Fruit fly (Drosophila melanogaster): ENCODE measurements around the gene CG14841.

The CG14841 gene

dm6 chr3R:14279311-14279998 lies 17.2 kb upstream of the CG14841 start (continued):
- TF ChIP-seq esg (GFP tag; conservative IDR thresholded peaks at IDR 0.05) (peak; percentile 34; the same call in 1 of the 2 replicates), zfh2 (GFP tag; optimal IDR thresholded peaks at IDR 0.05) (no peak), schlank (tag; optimal IDR thresholded peaks at IDR 0.05) (no peak), Atf3 (GFP tag; optimal IDR thresholded peaks at IDR 0.05) (no peak), yki (optimal IDR thresholded peaks at IDR 0.05) (no peak), Vsx1 (GFP tag; optimal IDR thresholded peaks at IDR 0.05) (no peak), CG18764 (GFP tag; optimal IDR thresholded peaks at IDR 0.05) (no peak), knrl (GFP tag; IDR thresholded peaks at IDR 0.05; ENCODE audit: partially characterized antibody) (no peak), Mes4 (GFP tag; optimal IDR thresholded peaks at IDR 0.05) (no peak), CG30403 (GFP tag; optimal IDR thresholded peaks at IDR 0.05) (peak; percentile 22), chn (GFP tag; optimal IDR thresholded peaks at IDR 0.05) (no peak), CG8290 (GFP tag; optimal IDR thresholded peaks at IDR 0.05) (peak; percentile 34), CG8290 (tag; optimal IDR thresholded peaks at IDR 0.05) (no peak), h (optimal IDR thresholded peaks at IDR 0.05) (no peak), CG9437 (GFP tag; optimal IDR thresholded peaks at IDR 0.05) (peak; percentile 17), CG2875 (GFP tag; optimal IDR thresholded peaks at IDR 0.05) (peak; percentile 18), sisA (GFP tag; IDR thresholded peaks at IDR 0.05) (peak; percentile 10; the same call in 1 of the 2 replicates), CG15011 (GFP tag; optimal IDR thresholded peaks at IDR 0.05) (no peak), grn (GFP tag; optimal IDR thresholded peaks at IDR 0.05) (no peak), CG15269 (tag; optimal IDR thresholded peaks at IDR 0.05) (peak; percentile 40), CG12071 (GFP tag; optimal IDR thresholded peaks at IDR 0.05) (no peak), CG7786 (GFP tag; optimal IDR thresholded peaks at IDR 0.05) (no peak), Sry-β (GFP tag; optimal IDR thresholded peaks at IDR 0.05) (no peak), CG11696 (GFP tag; IDR thresholded peaks at IDR 0.05) (no peak), Ptx1 (GFP tag; IDR thresholded peaks at IDR 0.05) (0 out of 2 replicates have a peak, but pooled peaks have one; percentile 25), NFAT (GFP tag; IDR thresholded peaks at IDR 0.05) (no peak), Dfd (GFP tag; optimal IDR thresholded peaks at IDR 0.05) (peak in 1 of 2 experiments; percentile 39), lov (optimal IDR thresholded peaks at IDR 0.05) (no peak), lov (GFP tag; IDR thresholded peaks at IDR 0.05) (no peak), ATbp (GFP tag; optimal IDR thresholded peaks at IDR 0.05) (peak; percentile 35), gfzf (GFP tag; optimal IDR thresholded peaks at IDR 0.05) (no peak), stc (GFP tag; IDR thresholded peaks at IDR 0.05) (peak; percentile 9; the same call in 1 of the 2 replicates), CG8924 (tag; optimal IDR thresholded peaks at IDR 0.05) (peak; percentile 27), ttk (GFP tag; IDR thresholded peaks at IDR 0.05) (no peak), CG32772 (GFP tag; IDR thresholded peaks at IDR 0.05) (no peak), CG4424 (GFP tag; optimal IDR thresholded peaks at IDR 0.05) (peak; percentile 13), CG6683 (GFP tag; optimal IDR thresholded peaks at IDR 0.05) (no peak), Stat92E (GFP tag; optimal IDR thresholded peaks at IDR 0.05) (no peak), CG9797 (GFP tag; optimal IDR thresholded peaks at IDR 0.05) (no peak), zf30C (GFP tag; optimal IDR thresholded peaks at IDR 0.05) (peak; percentile 55), Hsf (GFP tag; optimal IDR thresholded peaks at IDR 0.05) (no peak), Optix (GFP tag; IDR thresholded peaks at IDR 0.05) (no peak)

Measured in whole organism, embryonic.